Fruit fly (Drosophila melanogaster) whole organism, embryonic: ENCODE measurements around the gene Ldsdh1.

Experiments used
- CG1603 ChIP-seq: fragments of 200-800 bp; sonication (Bioruptor generic); optimal IDR thresholded peaks from 2 replicates; lab custom pipeline; 2019; ENCODE audit warnings: missing biosample characterization, mild to moderate bottlenecking, missing genetic modification characterization, moderate library complexity
- CG17612 ChIP-seq: fragments of 200-800 bp; sonication (Bioruptor generic); IDR thresholded peaks from 2 replicates; pipeline ENCODE4 v1.3.6; 2022; ENCODE audit warnings: missing biosample characterization, missing genetic modification characterization
- E2f1 ChIP-seq: fragments of 200-800 bp; sonication (Bioruptor generic); IDR thresholded peaks from 2 replicates; pipeline ENCODE4 v1.3.6; 2022; ENCODE audit warnings: missing biosample characterization, missing genetic modification characterization
- Fer2 ChIP-seq: fragments of 200-800 bp; sonication (Bioruptor generic); optimal IDR thresholded peaks from 2 replicates; lab custom pipeline; 2018; ENCODE audit warnings: missing biosample characterization, mild to moderate bottlenecking, missing genetic modification characterization, moderate library complexity
- HLH3B ChIP-seq: fragments of 200-800 bp; sonication (Bioruptor generic); IDR thresholded peaks from 2 replicates; pipeline ENCODE4 v1.3.6; 2022; ENCODE audit warnings: missing biosample characterization, missing genetic modification characterization
- Hr78 ChIP-seq, 2 experiments: fragments of 200-800 bp in 1 of 2; fragments of >200 bp in 1 of 2; sonication (Bioruptor generic) in 1 of 2; optimal IDR thresholded peaks; 2 replicates each; lab custom pipeline; 2017 to 2019; ENCODE audit warnings: missing biosample characterization in 2 of 2, missing genetic modification characterization in 2 of 2, mild to moderate bottlenecking in 1 of 2, moderate library complexity in 1 of 2
- Opbp ChIP-seq: fragments of 200-800 bp; sonication (Bioruptor generic); IDR thresholded peaks from 3 replicates; pipeline ENCODE4 v1.3.6; 2022; ENCODE audit warnings: missing biosample characterization, missing genetic modification characterization; ENCODE audit not compliant: partially characterized antibody
- PHDP ChIP-seq: fragments of 200-800 bp; sonication (Bioruptor generic); optimal IDR thresholded peaks from 3 replicates; lab custom pipeline; 2018; ENCODE audit warnings: missing biosample characterization, mild to moderate bottlenecking, missing genetic modification characterization, moderate library complexity
- gt ChIP-seq: fragments of 200-800 bp; sonication (Bioruptor generic); IDR thresholded peaks from 2 replicates; pipeline ENCODE4 v1.3.6; 2022; ENCODE audit warnings: missing biosample characterization, missing genetic modification characterization
- knrl ChIP-seq: fragments of 200-800 bp; sonication (Bioruptor generic); IDR thresholded peaks from 3 replicates; pipeline ENCODE4 v1.3.6; 2022; ENCODE audit warnings: missing biosample characterization, missing genetic modification characterization; ENCODE audit not compliant: partially characterized antibody
- nom ChIP-seq: fragments of 200-800 bp; sonication (Bioruptor generic); optimal IDR thresholded peaks from 2 replicates; lab custom pipeline; 2017; ENCODE audit warnings: missing biosample characterization, missing genetic modification characterization, mild to moderate bottlenecking, moderate library complexity, missing genetic modification reagents
- sens ChIP-seq: fragments of 200-800 bp; sonication (Bioruptor generic); peaks from one replicate; lab custom pipeline; 2016; ENCODE audit warnings: missing biosample characterization, missing genetic modification characterization

DNA sequence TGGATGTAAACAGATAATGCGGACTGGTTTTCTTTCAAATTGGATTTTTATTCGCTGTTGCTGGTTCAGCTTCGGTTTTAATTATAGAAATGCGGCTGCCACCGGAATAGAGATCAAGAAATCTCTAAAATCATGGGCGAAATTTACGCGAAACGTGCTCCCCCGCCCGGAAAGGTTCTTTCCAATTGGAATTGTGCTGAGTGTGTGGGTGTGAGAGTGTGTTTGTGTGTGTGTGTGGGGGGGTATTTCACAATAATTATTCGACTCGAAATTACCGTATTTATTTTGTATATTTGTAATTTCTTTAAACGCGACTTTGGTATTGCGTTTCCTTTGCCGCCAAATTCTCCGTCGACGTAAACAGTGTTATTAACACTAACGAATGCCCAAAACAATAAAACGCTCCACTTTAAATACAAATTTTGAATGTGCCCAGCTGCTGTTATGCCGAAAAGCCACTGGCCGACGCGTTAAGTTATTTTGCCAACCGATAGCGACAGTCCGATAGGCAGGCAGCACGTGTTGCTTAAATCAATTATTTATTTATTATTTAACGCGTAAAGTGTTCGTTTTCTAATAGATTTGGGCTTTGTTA is 34.4 kb upstream of the Ldsdh1 start, which contains the start of gene Gclc:
- TF ChIP-seq CG1603 (tag; lab: Kevin White, UChicago) = peak; percentile 42
- no peak for TF ChIP-seq Fer2 (tag; lab: Kevin White, UChicago)
- TF ChIP-seq sens (GFP tag; lab: Kevin White, UChicago) = peak; percentile 53
- no peak for TF ChIP-seq nom (GFP tag; lab: Kevin White, UChicago)
- no peak for TF ChIP-seq E2f1 (GFP tag; lab: Robert Waterston, UW)
- no peak for TF ChIP-seq HLH3B (GFP tag; lab: Robert Waterston, UW)
- no peak for TF ChIP-seq CG17612 (GFP tag; lab: Robert Waterston, UW)
- peak; percentile 45; the same call in 2 of the 3 replicates for TF ChIP-seq knrl
- no peak for TF ChIP-seq Hr78 (GFP tag; optimal IDR thresholded peaks at IDR 0.05; lab: Kevin White, UChicago)
- peak; percentile 23; the same call in 1 of the 3 replicates for TF ChIP-seq Opbp (GFP tag; lab: Robert Waterston, UW)
- TF ChIP-seq gt (GFP tag; lab: Robert Waterston, UW) = no peak
- TF ChIP-seq PHDP (tag; lab: Kevin White, UChicago) = no peak
